Worm (Caenorhabditis elegans): ENCODE results near the gene Y39A1C.1.
A peak's percentile ranks its signal among the peaks of the same experiment; 100 is the strongest.

Y39A1C.1 gene

ce11 chrIII:10813886-10814285 lies 41.4 kb upstream of the Y39A1C.1 start:
- no peak for TF ChIP-seq cnd-1 (tag; optimal IDR thresholded peaks at IDR 0.05)
- no peak for TF ChIP-seq mls-2 (tag; optimal IDR thresholded peaks at IDR 0.05)

DNA sequence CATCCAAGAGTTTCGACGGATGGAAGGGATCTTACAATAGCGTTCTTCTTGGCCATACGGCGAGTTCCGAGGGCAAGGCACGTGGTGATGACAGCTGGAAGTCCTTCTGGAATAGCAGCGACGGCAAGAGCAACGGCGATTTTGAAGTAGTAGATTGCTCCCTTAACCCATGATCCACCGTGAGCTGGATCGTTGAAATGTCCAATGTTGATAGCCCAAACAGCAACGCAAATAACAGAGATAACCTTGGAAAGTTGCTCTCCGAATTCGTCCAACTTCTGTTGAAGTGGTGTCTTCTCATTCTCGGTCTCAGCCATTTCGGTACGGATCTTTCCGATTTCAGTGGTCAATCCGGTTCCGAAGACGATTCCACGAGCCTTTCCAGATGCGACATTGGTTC lies 40.0 kb upstream of the Y39A1C.1 start:
- no peak for TF ChIP-seq nhr-76 (tag; optimal IDR thresholded peaks at IDR 0.05)
- no peak for TF ChIP-seq ztf-11 (tag; optimal IDR thresholded peaks at IDR 0.05)
- no peak for TF ChIP-seq mep-1 (tag; optimal IDR thresholded peaks at IDR 0.05)
- TF ChIP-seq ces-1 (GFP tag; optimal IDR thresholded peaks at IDR 0.05): no peak
- TF ChIP-seq unc-39 (tag; optimal IDR thresholded peaks at IDR 0.05): no peak
- no peak for TF ChIP-seq M03D4.4 (tag; optimal IDR thresholded peaks at IDR 0.05)
- no peak for TF ChIP-seq ceh-43 (GFP tag; optimal IDR thresholded peaks at IDR 0.05)
- no peak for TF ChIP-seq ceh-39 (tag; optimal IDR thresholded peaks at IDR 0.05)
- no peak for TF ChIP-seq lin-32 (GFP tag; optimal IDR thresholded peaks at IDR 0.05)
- no peak for TF ChIP-seq unc-62 (GFP tag; optimal IDR thresholded peaks at IDR 0.05)
- TF ChIP-seq sem-2 (GFP tag; optimal IDR thresholded peaks at IDR 0.05): no peak
- no peak for TF ChIP-seq pha-4 (tag; optimal IDR thresholded peaks at IDR 0.05)
- TF ChIP-seq tbx-8 (GFP tag; optimal IDR thresholded peaks at IDR 0.05): no peak
- TF ChIP-seq unc-120 (tag; optimal IDR thresholded peaks at IDR 0.05; ENCODE audit: poor library complexity, severe bottlenecking): no peak
- no peak for TF ChIP-seq nhr-12 (tag; optimal IDR thresholded peaks at IDR 0.05)
- no peak for TF ChIP-seq lin-13 (tag; optimal IDR thresholded peaks at IDR 0.05)
- TF ChIP-seq sptf-1 (tag; optimal IDR thresholded peaks at IDR 0.05): no peak
- no peak for TF ChIP-seq ceh-83 (GFP tag; optimal IDR thresholded peaks at IDR 0.05)
- TF ChIP-seq hlh-1 (tag; optimal IDR thresholded peaks at IDR 0.05): no peak
- TF ChIP-seq lsy-2 (tag; optimal IDR thresholded peaks at IDR 0.05): no peak

ce11 chrIII:10816045-10816444 lies 39.2 kb upstream of the Y39A1C.1 start:
- TF ChIP-seq unc-62 (GFP tag; optimal IDR thresholded peaks at IDR 0.05) (peak; percentile 16), hlh-1 (tag; optimal IDR thresholded peaks at IDR 0.05) (peak; percentile 4), unc-120 (tag; optimal IDR thresholded peaks at IDR 0.05; ENCODE audit: poor library complexity, severe bottlenecking) (no peak), unc-39 (tag; optimal IDR thresholded peaks at IDR 0.05) (no peak), ces-1 (GFP tag; optimal IDR thresholded peaks at IDR 0.05) (no peak)

DNA sequence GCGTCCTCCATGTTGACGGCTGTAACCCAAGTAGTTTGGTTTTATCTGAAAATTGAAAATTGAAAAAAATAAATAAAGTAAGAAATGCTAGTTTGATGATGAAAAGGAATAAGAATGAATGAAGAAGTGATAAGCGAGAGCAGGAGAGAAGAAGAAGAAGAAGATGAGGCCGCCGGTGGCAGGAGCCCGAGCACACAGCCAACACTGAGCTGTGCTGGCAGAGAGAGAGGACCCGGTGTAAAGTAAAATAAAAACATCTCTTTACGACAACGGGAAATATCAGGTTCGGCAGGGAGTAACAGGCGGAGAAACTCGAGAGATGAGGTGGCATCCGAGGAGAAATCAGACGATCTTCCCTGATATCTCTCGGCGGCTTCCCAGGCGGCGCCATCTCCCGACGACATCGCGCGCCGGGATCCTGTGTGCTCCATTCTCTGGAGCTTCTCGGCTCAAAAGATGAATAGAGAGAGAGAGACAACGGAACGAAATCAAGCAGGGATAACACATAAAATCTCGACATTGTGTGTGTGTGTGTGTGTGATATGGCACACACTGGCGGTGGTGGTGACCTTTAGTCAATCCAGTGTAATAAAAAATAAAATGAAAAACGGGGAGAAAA lies 38.3 kb upstream of the Y39A1C.1 start, which contains the start of gene sca-1:
Gene sca-1, minus strand, starts transcription at position 51 of the 619 bp plus-strand sequence.
- TF ChIP-seq nhr-12 (tag; optimal IDR thresholded peaks at IDR 0.05) (no peak), hlh-1 (tag; optimal IDR thresholded peaks at IDR 0.05) (peak; percentile 8), nhr-237 (tag; optimal IDR thresholded peaks at IDR 0.05) (no peak), unc-62 (GFP tag; optimal IDR thresholded peaks at IDR 0.05) (peak; percentile 80), unc-120 (tag; optimal IDR thresholded peaks at IDR 0.05; ENCODE audit: poor library complexity, severe bottlenecking) (peak; percentile 44), drap-1 (GFP tag; optimal IDR thresholded peaks at IDR 0.05) (no peak), bed-3 (GFP tag; optimal IDR thresholded peaks at IDR 0.05) (no peak)

ce11 chrIII:10818364-10818763 lies 36.9 kb upstream of the Y39A1C.1 start:
- no peak for TF ChIP-seq hlh-1 (tag; optimal IDR thresholded peaks at IDR 0.05)
- no peak for TF ChIP-seq elt-1 (tag; optimal IDR thresholded peaks at IDR 0.05; ENCODE audit: borderline replicate concordance, insufficient read depth)
- TF ChIP-seq unc-120 (tag; optimal IDR thresholded peaks at IDR 0.05; ENCODE audit: poor library complexity, severe bottlenecking): no peak
- no peak for TF ChIP-seq zip-8 (tag; optimal IDR thresholded peaks at IDR 0.05)
- no peak for TF ChIP-seq nhr-76 (tag; optimal IDR thresholded peaks at IDR 0.05)
- TF ChIP-seq lin-13 (tag; optimal IDR thresholded peaks at IDR 0.05): peak; percentile 68
- TF ChIP-seq snpc-4 (tag; optimal IDR thresholded peaks at IDR 0.05): no peak
- no peak for TF ChIP-seq sem-2 (GFP tag; optimal IDR thresholded peaks at IDR 0.05)
- peak; percentile 62 for TF ChIP-seq mep-1 (tag; optimal IDR thresholded peaks at IDR 0.05)
- peak; percentile 54 for TF ChIP-seq cnd-1 (tag; optimal IDR thresholded peaks at IDR 0.05)
- no peak for TF ChIP-seq tbx-8 (GFP tag; optimal IDR thresholded peaks at IDR 0.05)
- TF ChIP-seq nhr-12 (tag; optimal IDR thresholded peaks at IDR 0.05): peak; percentile 50
- TF ChIP-seq ceh-43 (GFP tag; optimal IDR thresholded peaks at IDR 0.05): no peak
- peak; percentile 54 for TF ChIP-seq pha-4 (tag; optimal IDR thresholded peaks at IDR 0.05)
- TF ChIP-seq mab-5 (tag; optimal IDR thresholded peaks at IDR 0.05): no peak
- no peak for TF ChIP-seq elt-3 (tag; optimal IDR thresholded peaks at IDR 0.05)
- peak; percentile 44 for TF ChIP-seq M03D4.4 (tag; optimal IDR thresholded peaks at IDR 0.05)
- TF ChIP-seq sptf-1 (tag; optimal IDR thresholded peaks at IDR 0.05): peak; percentile 67
- no peak for TF ChIP-seq ceh-39 (tag; optimal IDR thresholded peaks at IDR 0.05)
- TF ChIP-seq nhr-2 (tag; optimal IDR thresholded peaks at IDR 0.05): no peak
- peak; percentile 50 for TF ChIP-seq blmp-1 (tag; optimal IDR thresholded peaks at IDR 0.05)
- TF ChIP-seq drap-1 (GFP tag; optimal IDR thresholded peaks at IDR 0.05): peak; percentile 37
- TF ChIP-seq nhr-28 (tag; optimal IDR thresholded peaks at IDR 0.05): no peak

Data from whole organism, mixed stage, embryonic.